Worm (Caenorhabditis elegans) whole organism, young adult: Measurements from ENCODE around the gene hlh-8.

ENCODE experiments used
- B0261.1 ChIP-seq: sonication (generic microtip); optimal IDR thresholded peaks from 2 replicates; lab custom pipeline; 2016; ENCODE audit warnings: mild to moderate bottlenecking, missing genetic modification characterization, moderate library complexity, missing compliant biosample characterization
- B0336.3 ChIP-seq: fragments of 200-800 bp; sonication (Bioruptor generic); IDR thresholded peaks from 2 replicates; pipeline ENCODE4 v1.3.6; 2022; ENCODE audit warnings: missing genetic modification characterization, missing compliant biosample characterization
- C17E4.6 ChIP-seq: fragments of 200-800 bp; sonication (Bioruptor generic); IDR thresholded peaks from 2 replicates; pipeline ENCODE4 v1.3.6; 2022; ENCODE audit warnings: missing genetic modification reagents, missing genetic modification characterization, missing compliant biosample characterization
- F22D6.2 ChIP-seq: sonication (generic microtip); optimal IDR thresholded peaks from 2 replicates; lab custom pipeline; 2016; ENCODE audit warnings: mild to moderate bottlenecking, missing genetic modification characterization, missing compliant biosample characterization
- F39B2.1 ChIP-seq: fragments of 200-800 bp; sonication (Bioruptor generic); IDR thresholded peaks from 2 replicates; pipeline ENCODE4 v1.3.6; 2022; ENCODE audit warnings: missing genetic modification reagents, missing genetic modification characterization, missing compliant biosample characterization
- F52B5.7 ChIP-seq: sonication (generic microtip); optimal IDR thresholded peaks from 2 replicates; lab custom pipeline; 2016; ENCODE audit warnings: mild to moderate bottlenecking, missing genetic modification characterization, missing compliant biosample characterization
- F57A8.1 ChIP-seq: fragments of 200-800 bp; sonication (Bioruptor generic); optimal IDR thresholded peaks from 2 replicates; lab custom pipeline; 2018; ENCODE audit warnings: mild to moderate bottlenecking, missing genetic modification characterization, moderate library complexity, missing compliant biosample characterization
- K11D2.4 ChIP-seq: fragments of 200-800 bp; sonication (Bioruptor generic); IDR thresholded peaks from 2 replicates; pipeline ENCODE4 v1.3.6; 2022; ENCODE audit warnings: missing genetic modification reagents, missing genetic modification characterization, missing compliant biosample characterization
- T07F8.4 ChIP-seq: sonication (generic microtip); optimal IDR thresholded peaks from 2 replicates; lab custom pipeline; 2016; ENCODE audit warnings: mild to moderate bottlenecking, missing genetic modification characterization, moderate library complexity, missing compliant biosample characterization
- T26A5.8 ChIP-seq: sonication (generic microtip); optimal IDR thresholded peaks from 2 replicates; lab custom pipeline; 2016; ENCODE audit warnings: missing genetic modification characterization, missing compliant biosample characterization
- Y53F4B.3 ChIP-seq: fragments of 200-800 bp; sonication (Bioruptor generic); IDR thresholded peaks from 2 replicates; pipeline ENCODE4 v1.3.6; 2022; ENCODE audit warnings: missing genetic modification reagents, missing genetic modification characterization, missing compliant biosample characterization
- Y53G8AR.9 ChIP-seq: fragments of 200-800 bp; sonication (Bioruptor generic); conservative IDR thresholded peaks from 2 replicates; pipeline ENCODE4 v1.3.6; 2022; ENCODE audit warnings: missing genetic modification reagents, missing genetic modification characterization, missing compliant biosample characterization
- Y56A3A.18 ChIP-seq: fragments of 200-800 bp; sonication (Bioruptor generic); IDR thresholded peaks from 2 replicates; pipeline ENCODE4 v1.3.6; 2022; ENCODE audit warnings: missing genetic modification reagents, missing genetic modification characterization, missing compliant biosample characterization
- Y79H2A.3 ChIP-seq: fragments of 200-800 bp; sonication (Bioruptor generic); conservative IDR thresholded peaks from 2 replicates; pipeline ENCODE4 v1.3.6; 2022; ENCODE audit warnings: missing genetic modification reagents, missing genetic modification characterization, missing compliant biosample characterization
- aptf-3 ChIP-seq: fragments of 200-800 bp; sonication (Bioruptor generic); IDR thresholded peaks from 2 replicates; pipeline ENCODE4 v1.3.6; 2022; ENCODE audit warnings: missing genetic modification characterization, missing compliant biosample characterization
- atf-7 ChIP-seq: sonication (generic microtip); optimal IDR thresholded peaks from 2 replicates; lab custom pipeline; 2017; ENCODE audit warnings: mild to moderate bottlenecking, missing genetic modification characterization, missing compliant biosample characterization
- bed-1 ChIP-seq: fragments of 200-800 bp; sonication (Bioruptor generic); IDR thresholded peaks from 2 replicates; pipeline ENCODE4 v1.3.6; 2022; ENCODE audit warnings: missing genetic modification reagents, missing genetic modification characterization, missing compliant biosample characterization
- ccch-3 ChIP-seq: fragments of 200-800 bp; sonication (Bioruptor generic); optimal IDR thresholded peaks from 2 replicates; lab custom pipeline; 2018; ENCODE audit warnings: mild to moderate bottlenecking, missing genetic modification characterization, missing compliant biosample characterization
- cebp-2 ChIP-seq: fragments of 200-800 bp; sonication (Bioruptor generic); IDR thresholded peaks from 2 replicates; pipeline ENCODE4 v1.3.6; 2022; ENCODE audit warnings: missing genetic modification characterization, missing compliant biosample characterization
- ceh-27 ChIP-seq: fragments of 200-800 bp; sonication (Bioruptor generic); optimal IDR thresholded peaks from 2 replicates; lab custom pipeline; 2018; ENCODE audit warnings: mild to moderate bottlenecking, missing genetic modification characterization, moderate library complexity, missing compliant biosample characterization
- ceh-40 ChIP-seq: fragments of 200-800 bp; sonication (Bioruptor generic); IDR thresholded peaks from 2 replicates; pipeline ENCODE4 v1.3.6; 2022; ENCODE audit warnings: missing genetic modification characterization, missing compliant biosample characterization
- chd-7 ChIP-seq: sonication (generic microtip); optimal IDR thresholded peaks from 2 replicates; lab custom pipeline; 2016; ENCODE audit warnings: mild to moderate bottlenecking, missing genetic modification characterization, moderate library complexity, missing compliant biosample characterization
- die-1 ChIP-seq: sonication (generic microtip); optimal IDR thresholded peaks from 2 replicates; lab custom pipeline; 2016; ENCODE audit warnings: missing genotype, mild to moderate bottlenecking, missing genetic modification characterization, missing compliant biosample characterization
- dox-1 ChIP-seq: fragments of 200-800 bp; sonication (Bioruptor generic); IDR thresholded peaks from 2 replicates; pipeline ENCODE4 v1.3.6; 2022; ENCODE audit warnings: missing genetic modification reagents, missing genetic modification characterization, missing compliant biosample characterization
- efl-1 ChIP-seq: fragments of 150-350 bp; optimal IDR thresholded peaks from 2 replicates; lab custom pipeline; 2014; ENCODE audit warnings: missing biosample characterization, missing genetic modification reagents, missing genetic modification characterization
- egl-44 ChIP-seq: fragments of 200-800 bp; sonication (Bioruptor generic); IDR thresholded peaks from 2 replicates; pipeline ENCODE4 v1.3.6; 2022; ENCODE audit warnings: missing genetic modification reagents, missing genetic modification characterization, missing compliant biosample characterization
- ekl-4 ChIP-seq: fragments of 200-800 bp; sonication (Bioruptor generic); IDR thresholded peaks from 2 replicates; pipeline ENCODE4 v1.3.6; 2022; ENCODE audit warnings: missing genetic modification reagents, missing genetic modification characterization, missing compliant biosample characterization
- him-1 ChIP-seq: sonication (generic microtip); optimal IDR thresholded peaks from 2 replicates; lab custom pipeline; 2016; ENCODE audit warnings: missing genotype, missing genetic modification reagents, missing genetic modification characterization, missing compliant biosample characterization
- hmg-20 ChIP-seq: fragments of 200-800 bp; sonication (Bioruptor generic); IDR thresholded peaks from 2 replicates; pipeline ENCODE4 v1.3.6; 2022; ENCODE audit warnings: missing genetic modification reagents, missing genetic modification characterization, missing compliant biosample characterization
- let-526 ChIP-seq: fragments of 200-800 bp; sonication (Bioruptor generic); IDR thresholded peaks from 2 replicates; pipeline ENCODE4 v1.3.6; 2022; ENCODE audit warnings: missing genetic modification reagents, missing genetic modification characterization, missing compliant biosample characterization
- lin-40 ChIP-seq: sonication (generic microtip); optimal IDR thresholded peaks from 2 replicates; lab custom pipeline; 2016; ENCODE audit warnings: missing genetic modification characterization, mild to moderate bottlenecking, missing compliant biosample characterization, missing genotype, missing genetic modification reagents
- madf-10 ChIP-seq: sonication (generic microtip); optimal IDR thresholded peaks from 2 replicates; lab custom pipeline; 2016; ENCODE audit warnings: mild to moderate bottlenecking, missing genetic modification characterization, missing compliant biosample characterization
- mcd-1 ChIP-seq: fragments of 200-800 bp; sonication (Bioruptor generic); IDR thresholded peaks from 2 replicates; pipeline ENCODE4 v1.3.6; 2022; ENCODE audit warnings: missing genetic modification reagents, missing genetic modification characterization, missing compliant biosample characterization
- nfyb-1 ChIP-seq: fragments of 200-800 bp; sonication (Bioruptor generic); IDR thresholded peaks from 2 replicates; pipeline ENCODE4 v1.3.6; 2022; ENCODE audit warnings: missing genetic modification reagents, missing genetic modification characterization, missing compliant biosample characterization
- nhr-120 ChIP-seq: fragments of 200-800 bp; sonication (Bioruptor generic); IDR thresholded peaks from 2 replicates; pipeline ENCODE4 v1.3.6; 2022; ENCODE audit warnings: missing genetic modification characterization, missing compliant biosample characterization
- nhr-27 ChIP-seq: fragments of 200-800 bp; sonication (Bioruptor generic); optimal IDR thresholded peaks from 2 replicates; lab custom pipeline; 2018; ENCODE audit warnings: mild to moderate bottlenecking, missing genetic modification characterization, moderate library complexity, missing compliant biosample characterization
- pbrm-1 ChIP-seq: fragments of 200-800 bp; sonication (Bioruptor generic); IDR thresholded peaks from 2 replicates; pipeline ENCODE4 v1.3.6; 2022; ENCODE audit warnings: missing genetic modification reagents, missing genetic modification characterization, missing compliant biosample characterization
- pha-4 ChIP-seq: fragments of 150-350 bp; sonication (generic microtip); optimal IDR thresholded peaks from 2 replicates; lab custom pipeline; 2014; ENCODE audit warnings: missing biosample characterization, missing genetic modification reagents, missing genetic modification characterization
- rcor-1 ChIP-seq: fragments of 200-800 bp; sonication (Bioruptor generic); IDR thresholded peaks from 2 replicates; pipeline ENCODE4 v1.3.6; 2022; ENCODE audit warnings: missing genetic modification reagents, missing genetic modification characterization, missing compliant biosample characterization
- snpc-3.4 ChIP-seq: sonication (generic microtip); optimal IDR thresholded peaks from 2 replicates; lab custom pipeline; 2017; ENCODE audit warnings: missing genetic modification characterization, mild to moderate bottlenecking, missing compliant biosample characterization, antibody characterized with exemption, moderate library complexity, missing genotype, missing genetic modification reagents
- somi-1 ChIP-seq: fragments of 200-800 bp; sonication (Bioruptor generic); optimal IDR thresholded peaks from 2 replicates; lab custom pipeline; 2018; ENCODE audit warnings: mild to moderate bottlenecking, missing genetic modification characterization, missing compliant biosample characterization
- tbx-9 ChIP-seq: sonication (generic microtip); optimal IDR thresholded peaks from 2 replicates; lab custom pipeline; 2016; ENCODE audit warnings: borderline replicate concordance, missing genetic modification characterization, inconsistent platforms, missing compliant biosample characterization
- tlf-1 ChIP-seq: fragments of 200-800 bp; sonication (Bioruptor generic); optimal IDR thresholded peaks from 2 replicates; lab custom pipeline; 2018; ENCODE audit warnings: mild to moderate bottlenecking, missing genetic modification characterization, missing compliant biosample characterization
- unc-130 ChIP-seq: sonication (generic microtip); optimal IDR thresholded peaks from 2 replicates; lab custom pipeline; 2016; ENCODE audit warnings: missing genetic modification reagents, missing genetic modification characterization, missing compliant biosample characterization
- unc-62 ChIP-seq: fragments of 150-350 bp; optimal IDR thresholded peaks from 2 replicates; lab custom pipeline; 2014; ENCODE audit warnings: missing biosample characterization, missing genetic modification reagents, missing genetic modification characterization
- zfh-2 ChIP-seq: fragments of 200-800 bp; sonication (Bioruptor generic); conservative IDR thresholded peaks from 2 replicates; pipeline ENCODE4 v1.3.6; 2022; ENCODE audit warnings: missing genetic modification reagents, missing genetic modification characterization, missing compliant biosample characterization
- ztf-3 ChIP-seq: fragments of 200-800 bp; sonication (Bioruptor generic); optimal IDR thresholded peaks from 2 replicates; lab custom pipeline; 2018; ENCODE audit warnings: mild to moderate bottlenecking, missing genetic modification characterization, missing compliant biosample characterization

hlh-8 gene

DNA sequence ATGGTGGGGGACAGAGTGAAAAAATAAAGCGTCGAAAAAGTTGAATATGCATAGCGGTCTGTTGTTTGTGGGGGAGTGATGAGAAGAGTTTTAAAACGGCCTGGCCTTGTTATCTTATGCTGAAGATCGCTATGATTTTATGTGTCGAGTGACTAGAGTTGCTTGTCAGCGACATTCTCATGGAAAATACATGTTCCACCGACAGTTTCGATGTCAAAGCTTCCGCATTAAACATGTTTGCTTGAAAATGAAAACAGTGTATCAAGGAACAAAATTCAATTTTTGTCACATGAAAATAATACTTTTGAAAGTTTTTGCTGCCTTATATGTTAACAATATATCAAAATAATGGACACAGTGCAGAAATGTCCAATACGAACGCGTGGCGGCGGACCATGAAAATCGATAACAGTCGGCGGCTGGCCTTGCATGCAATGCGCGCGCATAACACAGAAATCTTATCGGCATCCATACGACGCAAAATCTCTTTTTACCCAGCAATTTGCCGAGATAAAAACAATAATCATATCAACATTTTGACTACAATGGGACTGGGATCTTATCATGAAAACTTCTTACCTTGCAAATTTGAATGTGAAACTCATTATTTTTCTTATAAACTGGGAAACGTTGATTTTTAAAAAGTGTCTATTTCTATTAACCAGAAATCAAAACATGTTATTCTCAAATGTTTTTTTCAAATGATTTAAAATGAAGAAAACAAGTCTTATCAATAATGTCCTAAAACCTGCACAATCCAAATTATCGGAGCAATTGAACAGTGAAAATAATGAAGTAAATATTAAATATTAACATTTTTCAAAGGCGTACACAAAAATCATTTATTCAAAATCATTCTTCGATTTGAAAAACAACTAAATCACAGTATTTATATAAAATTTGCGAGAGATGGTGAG lies 29.3 kb upstream of the hlh-8 start:
- TF ChIP-seq snpc-3.4 (tag; lab: Kevin White, UChicago) (no peak), mcd-1 (GFP tag; lab: Robert Waterston, UW) (0 out of 2 replicates have a peak, but pooled peaks have one; percentile 10), ccch-3 (GFP tag; lab: Kevin White, UChicago) (no peak), nhr-120 (GFP tag; lab: Robert Waterston, UW) (no peak), madf-10 (no peak), ceh-27 (GFP tag; lab: Kevin White, UChicago) (no peak), unc-62 (no peak), bed-1 (no peak), let-526 (0 out of 2 replicates have a peak, but pooled peaks have one; percentile 18), cebp-2 (GFP tag; lab: Robert Waterston, UW) (no peak), B0336.3 (GFP tag; lab: Robert Waterston, UW) (peak; percentile 64; the same call in 1 of the 2 replicates), rcor-1 (GFP tag; lab: Robert Waterston, UW) (no peak), nhr-27 (tag; lab: Kevin White, UChicago) (no peak), F57A8.1 (GFP tag; lab: Kevin White, UChicago) (no peak), B0261.1 (tag; lab: Kevin White, UChicago) (no peak), Y56A3A.18 (GFP tag; lab: Robert Waterston, UW) (no peak), F52B5.7 (tag; lab: Kevin White, UChicago) (no peak), tbx-9 (tag; lab: Kevin White, UChicago) (no peak), ztf-3 (no peak), chd-7 (tag; lab: Kevin White, UChicago) (peak; percentile 9), Y53F4B.3 (GFP tag; lab: Robert Waterston, UW) (no peak), tlf-1 (GFP tag; lab: Kevin White, UChicago) (no peak), Y79H2A.3 (GFP tag; lab: Robert Waterston, UW) (no peak), T26A5.8 (tag; lab: Kevin White, UChicago) (no peak), T07F8.4 (tag; lab: Kevin White, UChicago) (no peak), nfyb-1 (GFP tag; lab: Robert Waterston, UW) (0 out of 2 replicates have a peak, but pooled peaks have one; percentile 17), efl-1 (no peak), ekl-4 (peak; percentile 39; the same call in 1 of the 2 replicates), him-1 (tag; lab: Kevin White, UChicago) (no peak), F39B2.1 (GFP tag; lab: Robert Waterston, UW) (no peak), F22D6.2 (tag; lab: Kevin White, UChicago) (no peak), Y53G8AR.9 (peak; percentile 66; the same call in 1 of the 2 replicates), egl-44 (no peak), hmg-20 (GFP tag; lab: Robert Waterston, UW) (0 out of 2 replicates have a peak, but pooled peaks have one; percentile 10), unc-130 (GFP tag; lab: Kevin White, UChicago) (no peak), zfh-2 (GFP tag; lab: Robert Waterston, UW) (no peak), lin-40 (no peak), pbrm-1 (GFP tag; lab: Robert Waterston, UW) (no peak; the same call in 1 of the 2 replicates), somi-1 (GFP tag; lab: Kevin White, UChicago) (no peak), C17E4.6 (GFP tag; lab: Robert Waterston, UW) (no peak), K11D2.4 (GFP tag; lab: Robert Waterston, UW) (peak; percentile 29; the same call in 1 of the 2 replicates), atf-7 (tag; lab: Kevin White, UChicago) (peak; percentile 13), dox-1 (GFP tag; lab: Robert Waterston, UW) (no peak), die-1 (tag; lab: Kevin White, UChicago) (no peak), ceh-40 (GFP tag; lab: Robert Waterston, UW) (0 out of 2 replicates have a peak, but pooled peaks have one; percentile 9), pha-4 (tag; lab: Kevin White, UChicago) (no peak), aptf-3 (GFP tag; lab: Robert Waterston, UW) (no peak)
